Fruit fly (Drosophila melanogaster) whole organism: ENCODE measurements around the gene Sr-CI.

Experiments used
- pan ChIP-seq: fragments of >200 bp; optimal IDR thresholded peaks from 2 replicates; lab custom pipeline; 2017
- psq ChIP-seq: fragments of >200 bp; optimal IDR thresholded peaks from 2 replicates; lab custom pipeline; 2017

DNA sequence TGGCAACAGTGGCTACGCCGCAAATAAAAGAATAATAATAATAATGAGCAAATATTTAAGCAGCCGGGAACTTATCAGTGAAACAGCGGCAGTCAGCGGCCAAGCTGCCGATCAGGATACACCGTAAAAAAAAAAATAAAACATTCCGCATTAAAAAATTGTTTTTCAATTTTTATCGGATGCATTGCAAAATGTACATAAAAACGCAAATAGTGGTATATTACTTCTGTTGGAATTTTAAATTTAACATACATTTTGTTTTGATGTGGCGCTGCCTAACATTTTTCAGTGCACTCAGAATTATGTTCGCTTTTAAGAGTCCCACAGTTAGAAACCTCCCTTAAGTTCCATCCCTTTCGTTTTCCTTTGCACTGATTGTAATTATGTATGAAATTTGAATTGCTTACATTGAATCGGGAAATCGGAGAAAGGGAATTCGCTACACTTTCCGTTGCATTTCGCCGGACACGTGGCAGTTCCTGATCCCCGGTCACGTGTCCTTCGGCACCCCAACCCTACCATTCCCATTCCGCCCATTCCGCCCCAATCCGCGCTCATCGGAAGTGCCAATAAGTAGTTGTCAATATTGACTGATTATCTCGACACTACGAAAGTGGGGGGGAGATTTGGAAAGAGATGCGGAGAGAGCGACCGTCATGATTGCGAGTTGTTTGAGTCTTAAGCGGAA lies 2.4 kb upstream of the Sr-CI start:
- TF ChIP-seq pan (lab: Kevin White, UChicago) (no peak), psq (no peak)
